Worm (Caenorhabditis elegans): ENCODE data around the gene C31C9.6.

- TF ChIP-seq nhr-76 (tag; optimal IDR thresholded peaks at IDR 0.05) (no peak), nhr-12 (tag; optimal IDR thresholded peaks at IDR 0.05) (no peak), unc-39 (tag; optimal IDR thresholded peaks at IDR 0.05) (no peak), nhr-28 (tag; optimal IDR thresholded peaks at IDR 0.05) (no peak), blmp-1 (tag; optimal IDR thresholded peaks at IDR 0.05) (no peak), unc-62 (GFP tag; optimal IDR thresholded peaks at IDR 0.05) (no peak), bed-3 (GFP tag; optimal IDR thresholded peaks at IDR 0.05) (no peak), ceh-83 (GFP tag; optimal IDR thresholded peaks at IDR 0.05) (no peak), elt-1 (tag; optimal IDR thresholded peaks at IDR 0.05; ENCODE audit: borderline replicate concordance, insufficient read depth) (no peak), ham-2 (GFP tag; optimal IDR thresholded peaks at IDR 0.05) (no peak), mep-1 (tag; optimal IDR thresholded peaks at IDR 0.05) (no peak), elt-3 (tag; optimal IDR thresholded peaks at IDR 0.05) (no peak), lin-13 (tag; optimal IDR thresholded peaks at IDR 0.05) (no peak), ztf-11 (tag; optimal IDR thresholded peaks at IDR 0.05) (no peak)
Measured at ce11 chrII:13675212-13675611, 13.3 kb upstream of the C31C9.6 start.
